Fruit fly (Drosophila melanogaster) whole organism, pupa: ENCODE measurements around the gene pug.

Source experiments
- CG14655 ChIP-seq: fragments of 200-800 bp; sonication (Bioruptor generic); optimal IDR thresholded peaks from 3 replicates; lab custom pipeline; 2017; ENCODE audit warnings: mild to moderate bottlenecking, missing biosample characterization, missing genetic modification reagents, missing genetic modification characterization
- CG17806 ChIP-seq: fragments of 200-800 bp; sonication (Bioruptor generic); optimal IDR thresholded peaks from 2 replicates; lab custom pipeline; 2018; ENCODE audit warnings: missing biosample characterization, mild to moderate bottlenecking, missing genetic modification characterization, moderate library complexity
- D1 ChIP-seq: fragments of 200-800 bp; sonication (Bioruptor generic); optimal IDR thresholded peaks from 2 replicates; lab custom pipeline; 2018; ENCODE audit warnings: missing biosample characterization, mild to moderate bottlenecking, missing genetic modification characterization, moderate library complexity

- no peak for TF ChIP-seq CG17806 (tag; lab: Kevin White, UChicago)
- TF ChIP-seq CG14655 (GFP tag; lab: Kevin White, UChicago), result no peak
- TF ChIP-seq D1 (tag; lab: Kevin White, UChicago), result no peak
These were observed at the start of gene pug, which contains the start of the genes CG14683 and CG46459 for dm6 chr3R:10696371-10696777.
